Fruit fly (Drosophila melanogaster) whole organism: Measurements from ENCODE around the gene Mst98Ca.
A peak's percentile ranks its signal among the peaks of the same experiment; 100 is the strongest.

Source experiments
- CG8478 ChIP-seq: fragments of >200 bp; optimal IDR thresholded peaks from 2 replicates; lab custom pipeline; 2018; ENCODE audit warnings: inconsistent platforms
- Dll ChIP-seq: fragments of >200 bp; optimal IDR thresholded peaks from 2 replicates; lab custom pipeline; 2017
- EcR ChIP-seq, 2 experiments: fragments of >200 bp; optimal IDR thresholded peaks; 2 replicates each; lab custom pipeline; 2017; ENCODE audit warnings: missing biosample characterization in 2 of 2, missing genetic modification characterization in 2 of 2, missing genetic modification reagents in 2 of 2
- pan ChIP-seq: fragments of >200 bp; optimal IDR thresholded peaks from 2 replicates; lab custom pipeline; 2017
- psq ChIP-seq: fragments of >200 bp; optimal IDR thresholded peaks from 2 replicates; lab custom pipeline; 2017
- usp ChIP-seq: fragments of >200 bp; optimal IDR thresholded peaks from 2 replicates; lab custom pipeline; 2017; ENCODE audit warnings: missing biosample characterization, missing genetic modification characterization, mixed read lengths

Gene Mst98Ca

dm6 chr3R:28332137-28332671 is 41.1 kb downstream of the Mst98Ca start:
- TF ChIP-seq CG8478 (lab: Kevin White, UChicago) (no peak), psq (lab: Kevin White, UChicago) (no peak), Dll (lab: Kevin White, UChicago) (no peak), EcR (GFP tag; optimal IDR thresholded peaks at IDR 0.05; lab: Kevin White, UChicago) (no peak), pan (lab: Kevin White, UChicago) (no peak), usp (GFP tag; lab: Kevin White, UChicago) (no peak)

- TF ChIP-seq usp (GFP tag; lab: Kevin White, UChicago) (no peak), Dll (lab: Kevin White, UChicago) (no peak)
These were observed 41.7 kb downstream of the Mst98Ca start for dm6 chr3R:28332674-28333421.

dm6 chr3R:28335462-28335998 is 44.4 kb downstream of the Mst98Ca start:
- TF ChIP-seq Dll (lab: Kevin White, UChicago) (no peak), CG8478 (lab: Kevin White, UChicago) (no peak), psq (lab: Kevin White, UChicago) (no peak), usp (GFP tag; lab: Kevin White, UChicago) (no peak), EcR (GFP tag; optimal IDR thresholded peaks at IDR 0.05; lab: Kevin White, UChicago) (no peak), pan (lab: Kevin White, UChicago) (no peak)

- no peak for TF ChIP-seq usp (GFP tag; lab: Kevin White, UChicago)
- no peak for TF ChIP-seq pan (lab: Kevin White, UChicago)
- TF ChIP-seq CG8478 (lab: Kevin White, UChicago): peak; percentile 13
- no peak for TF ChIP-seq psq (lab: Kevin White, UChicago)
These were observed 45.1 kb downstream of the Mst98Ca start, which contains the start of gene larp for dm6 chr3R:28336046-28336771. TSS of gene larp (minus strand) at chr3R:28336440.

- peak; percentile 25 for TF ChIP-seq CG8478 (lab: Kevin White, UChicago)
- no peak for TF ChIP-seq EcR (GFP tag; optimal IDR thresholded peaks at IDR 0.05; lab: Kevin White, UChicago)
- TF ChIP-seq Dll (lab: Kevin White, UChicago): peak; percentile 86
- TF ChIP-seq pan (lab: Kevin White, UChicago): no peak
- TF ChIP-seq usp (GFP tag; lab: Kevin White, UChicago): no peak
- TF ChIP-seq psq (lab: Kevin White, UChicago): no peak
These were observed 48.8 kb downstream of the Mst98Ca start, which contains the start of the genes Gfat2 and Moca-cyp for dm6 chr3R:28339654-28340605. TSS of gene Gfat2 (minus strand) at chr3R:28339765. TSS of gene Moca-cyp (plus strand) at chr3R:28340334.

- no peak for TF ChIP-seq psq (lab: Kevin White, UChicago)
- TF ChIP-seq Dll (lab: Kevin White, UChicago): no peak
- no peak for TF ChIP-seq EcR (GFP tag; optimal IDR thresholded peaks at IDR 0.05; lab: Kevin White, UChicago)
- no peak for TF ChIP-seq CG8478 (lab: Kevin White, UChicago)
- no peak for TF ChIP-seq pan (lab: Kevin White, UChicago)
- no peak for TF ChIP-seq usp (GFP tag; lab: Kevin White, UChicago)
These were observed 49.5 kb downstream of the Mst98Ca start for dm6 chr3R:28340606-28340999.
